Fruit fly (Drosophila melanogaster): ENCODE data around the gene CG15147.

- TF ChIP-seq D1 (tag; optimal IDR thresholded peaks at IDR 0.05) (no peak), CG13204 (GFP tag; optimal IDR thresholded peaks at IDR 0.05) (no peak), EcR (GFP tag; optimal IDR thresholded peaks at IDR 0.05) (no peak), CG32121 (GFP tag; IDR thresholded peaks at IDR 0.05) (no peak), gl (tag; optimal IDR thresholded peaks at IDR 0.05) (no peak), rn (GFP tag; IDR thresholded peaks at IDR 0.05) (no peak), Pif1B (GFP tag; optimal IDR thresholded peaks at IDR 0.05) (no peak), CG8301 (tag; optimal IDR thresholded peaks at IDR 0.05) (no peak), CG17806 (tag; optimal IDR thresholded peaks at IDR 0.05) (no peak)
These were observed 5.0 kb downstream of the CG15147 start for dm6 chr2L:17621194-17621593.
